Fruit fly (Drosophila melanogaster) Kc167 (cell line): ENCODE results near the gene ppan.

Experiments used
- Myc ChIP-seq: fragments of >200 bp; optimal IDR thresholded peaks from 2 replicates; lab custom pipeline; 2017; ENCODE audit warnings: missing external identifiers
- h ChIP-seq: fragments of >200 bp; optimal IDR thresholded peaks from 3 replicates; lab custom pipeline; 2018; ENCODE audit warnings: missing external identifiers
- insv ChIP-seq: fragments of >200 bp; optimal IDR thresholded peaks from 3 replicates; lab custom pipeline; 2018; ENCODE audit warnings: missing external identifiers
- psq ChIP-seq: fragments of >200 bp; optimal IDR thresholded peaks from 2 replicates; lab custom pipeline; 2017; ENCODE audit warnings: missing external identifiers
- ttk ChIP-seq: sonication (Bioruptor generic); optimal IDR thresholded peaks from 2 replicates; lab custom pipeline; 2017; ENCODE audit warnings: missing external identifiers

- TF ChIP-seq h (lab: Kevin White, UChicago) (no peak), insv (no peak), ttk (lab: Kevin White, UChicago) (no peak), psq (no peak), Myc (no peak)
Measured at dm6 chr3R:21077577-21077976, 38.5 kb upstream of the ppan start.
